Worm (Caenorhabditis elegans) whole organism, L3 larva: ENCODE data around the gene C25E10.16.

ENCODE experiments used
- ceh-82 ChIP-seq: fragments of 150-350 bp; optimal IDR thresholded peaks from 2 replicates; lab custom pipeline; 2014; ENCODE audit warnings: missing biosample characterization, missing genetic modification characterization
- daf-12 ChIP-seq: fragments of 150-350 bp; optimal IDR thresholded peaks from 2 replicates; lab custom pipeline; 2014; ENCODE audit warnings: missing biosample characterization, missing genetic modification reagents, missing genetic modification characterization
- fos-1 ChIP-seq: fragments of 150-350 bp; optimal IDR thresholded peaks from 2 replicates; lab custom pipeline; 2014; ENCODE audit warnings: missing biosample characterization, missing genetic modification characterization
- jun-1 ChIP-seq: fragments of 150-350 bp; optimal IDR thresholded peaks from 2 replicates; lab custom pipeline; 2014; ENCODE audit warnings: missing biosample characterization, missing genetic modification reagents, missing genetic modification characterization
- nhr-11 ChIP-seq: fragments of 150-350 bp; optimal IDR thresholded peaks from 2 replicates; lab custom pipeline; 2014; ENCODE audit warnings: missing biosample characterization, missing genetic modification characterization
- nhr-67 ChIP-seq: fragments of 150-350 bp; optimal IDR thresholded peaks from 2 replicates; lab custom pipeline; 2014; ENCODE audit warnings: missing biosample characterization, missing genetic modification characterization
- pha-4 ChIP-seq: fragments of 150-350 bp; optimal IDR thresholded peaks from 2 replicates; lab custom pipeline; 2014; ENCODE audit warnings: missing biosample characterization, missing genetic modification reagents, missing genetic modification characterization
- pqm-1 ChIP-seq: fragments of 150-350 bp; optimal IDR thresholded peaks from 2 replicates; lab custom pipeline; 2017; ENCODE audit warnings: missing biosample characterization, missing genetic modification characterization, inconsistent platforms
- tbx-2 ChIP-seq: sonication (generic microtip); optimal IDR thresholded peaks from 2 replicates; lab custom pipeline; 2016; ENCODE audit warnings: mild to moderate bottlenecking, missing genetic modification characterization, missing compliant biosample characterization
- unc-62 ChIP-seq: fragments of 150-350 bp; sonication (generic microtip); optimal IDR thresholded peaks from 4 replicates; lab custom pipeline; 2014; ENCODE audit warnings: missing biosample characterization, missing genetic modification reagents, missing genetic modification characterization

DNA sequence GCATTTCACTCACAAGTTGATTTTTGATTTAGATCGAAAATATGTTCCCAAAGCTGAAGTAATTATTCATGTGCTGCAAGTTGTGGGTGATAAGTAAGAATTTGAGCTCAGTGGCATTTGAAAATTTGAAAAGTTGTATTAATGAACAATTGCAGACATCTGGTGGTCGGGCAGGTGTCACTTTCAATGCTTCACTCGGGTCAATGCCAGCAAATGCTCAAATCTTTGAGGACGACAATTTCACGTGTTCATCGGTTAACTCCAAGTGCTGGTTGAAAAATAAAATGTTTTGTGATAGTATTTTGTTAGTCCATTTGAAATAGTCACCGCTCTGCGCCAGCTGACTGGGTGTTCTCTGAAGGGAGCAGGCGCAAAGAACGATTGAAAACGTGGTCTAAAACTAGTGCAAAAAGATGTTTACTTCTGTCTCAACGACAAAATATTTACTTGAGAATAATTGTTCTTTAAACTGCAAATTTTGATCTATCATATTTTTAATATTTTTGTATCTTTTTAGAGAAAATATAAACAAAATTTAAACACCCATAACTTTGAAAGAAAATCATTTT is 34.8 kb upstream of the C25E10.16 start:
- peak; percentile 82 for TF ChIP-seq pqm-1 (tag; lab: Kevin White, UChicago)
- TF ChIP-seq fos-1 (tag; lab: Kevin White, UChicago): no peak
- no peak for TF ChIP-seq nhr-11
- TF ChIP-seq daf-12: no peak
- no peak for TF ChIP-seq ceh-82 (tag; lab: Kevin White, UChicago)
- TF ChIP-seq pha-4 (tag; lab: Kevin White, UChicago): peak; percentile 96
- TF ChIP-seq unc-62: no peak
- TF ChIP-seq nhr-67 (tag; lab: Kevin White, UChicago): no peak
- peak; percentile 63 for TF ChIP-seq jun-1 (tag; lab: Kevin White, UChicago)
- no peak for TF ChIP-seq tbx-2 (tag; lab: Kevin White, UChicago)
